Worm (Caenorhabditis elegans) whole organism, L4 larva: ENCODE measurements around the gene blos-7.

Experiments used
- ceh-28 ChIP-seq: fragments of 150-350 bp; optimal IDR thresholded peaks from 2 replicates; lab custom pipeline; 2014; ENCODE audit warnings: missing biosample characterization, missing genetic modification reagents, missing genetic modification characterization
- ceh-82 ChIP-seq: sonication (generic microtip); optimal IDR thresholded peaks from 2 replicates; lab custom pipeline; 2017; ENCODE audit warnings: missing biosample characterization, missing genetic modification characterization

ce11 chrIV:3557331-3557730 lies 25.4 kb downstream of the blos-7 start, which contains the start of gene osm-9:
- TF ChIP-seq ceh-82 (no peak), ceh-28 (tag; lab: Kevin White, UChicago) (no peak)
